Worm (Caenorhabditis elegans) whole organism, L2 larva: ENCODE measurements around the gene tsp-14.

Experiments used
- F13H6.1 ChIP-seq: sonication (generic microtip); optimal IDR thresholded peaks from 2 replicates; lab custom pipeline; 2016; ENCODE audit warnings: missing genetic modification characterization, missing compliant biosample characterization
- R02D3.7 ChIP-seq: fragments of 150-350 bp; optimal IDR thresholded peaks from 2 replicates; lab custom pipeline; 2014; ENCODE audit warnings: missing biosample characterization, missing genetic modification characterization
- blmp-1 ChIP-seq: sonication (generic microtip); optimal IDR thresholded peaks from 2 replicates; lab custom pipeline; 2017; ENCODE audit warnings: missing genetic modification characterization, mild to moderate bottlenecking, missing compliant biosample characterization, antibody characterized with exemption, moderate library complexity; ENCODE audit not compliant: insufficient read depth
- ceh-82 ChIP-seq: fragments of 150-350 bp; optimal IDR thresholded peaks from 2 replicates; lab custom pipeline; 2014; ENCODE audit warnings: missing biosample characterization, missing genetic modification characterization
- fos-1 ChIP-seq: fragments of 150-350 bp; optimal IDR thresholded peaks from 2 replicates; lab custom pipeline; 2014; ENCODE audit warnings: missing biosample characterization, missing genetic modification characterization
- lsy-2 ChIP-seq, 2 experiments: fragments of 150-350 bp in 1 of 2; sonication (generic microtip) in 1 of 2; optimal IDR thresholded peaks; 2 replicates each; lab custom pipeline; 2014 to 2017; ENCODE audit warnings: missing biosample characterization in 2 of 2, missing genetic modification characterization in 2 of 2
- nhr-10 ChIP-seq: sonication (generic microtip); optimal IDR thresholded peaks from 2 replicates; lab custom pipeline; 2017; ENCODE audit warnings: missing biosample characterization, missing genetic modification characterization
- nhr-11 ChIP-seq: fragments of 150-350 bp; optimal IDR thresholded peaks from 2 replicates; lab custom pipeline; 2014; ENCODE audit warnings: missing biosample characterization, missing genetic modification characterization
- nhr-6 ChIP-seq: fragments of 150-350 bp; optimal IDR thresholded peaks from 2 replicates; lab custom pipeline; 2014; ENCODE audit warnings: missing biosample characterization, missing genetic modification characterization
- unc-62 ChIP-seq: fragments of 150-350 bp; optimal IDR thresholded peaks from 2 replicates; lab custom pipeline; 2014; ENCODE audit warnings: missing biosample characterization, missing genetic modification reagents, missing genetic modification characterization
- zag-1 ChIP-seq: fragments of 150-350 bp; optimal IDR thresholded peaks from 2 replicates; lab custom pipeline; 2014; ENCODE audit warnings: missing biosample characterization, missing genetic modification characterization

ce11 chrX:4872758-4873157, 4.0 kb downstream of the tsp-14 start:
- no peak for TF ChIP-seq F13H6.1
- no peak for TF ChIP-seq unc-62 (GFP tag; lab: Kevin White, UChicago)
- TF ChIP-seq ceh-82 (tag; lab: Kevin White, UChicago), result no peak
- TF ChIP-seq zag-1 (tag; lab: Kevin White, UChicago), result no peak
- no peak for TF ChIP-seq nhr-6 (tag; lab: Kevin White, UChicago)
- no peak for TF ChIP-seq nhr-10 (tag; lab: Kevin White, UChicago)
- TF ChIP-seq fos-1 (tag; lab: Kevin White, UChicago), result no peak
- TF ChIP-seq blmp-1 (tag; lab: Kevin White, UChicago), result no peak
- TF ChIP-seq nhr-11 (tag; lab: Kevin White, UChicago), result no peak
- TF ChIP-seq R02D3.7, result no peak
- TF ChIP-seq lsy-2 (tag; optimal IDR thresholded peaks at IDR 0.05; lab: Kevin White, UChicago), result no peak
